Fruit fly (Drosophila melanogaster): ENCODE measurements around the gene viaf.

Gene viaf

DNA sequence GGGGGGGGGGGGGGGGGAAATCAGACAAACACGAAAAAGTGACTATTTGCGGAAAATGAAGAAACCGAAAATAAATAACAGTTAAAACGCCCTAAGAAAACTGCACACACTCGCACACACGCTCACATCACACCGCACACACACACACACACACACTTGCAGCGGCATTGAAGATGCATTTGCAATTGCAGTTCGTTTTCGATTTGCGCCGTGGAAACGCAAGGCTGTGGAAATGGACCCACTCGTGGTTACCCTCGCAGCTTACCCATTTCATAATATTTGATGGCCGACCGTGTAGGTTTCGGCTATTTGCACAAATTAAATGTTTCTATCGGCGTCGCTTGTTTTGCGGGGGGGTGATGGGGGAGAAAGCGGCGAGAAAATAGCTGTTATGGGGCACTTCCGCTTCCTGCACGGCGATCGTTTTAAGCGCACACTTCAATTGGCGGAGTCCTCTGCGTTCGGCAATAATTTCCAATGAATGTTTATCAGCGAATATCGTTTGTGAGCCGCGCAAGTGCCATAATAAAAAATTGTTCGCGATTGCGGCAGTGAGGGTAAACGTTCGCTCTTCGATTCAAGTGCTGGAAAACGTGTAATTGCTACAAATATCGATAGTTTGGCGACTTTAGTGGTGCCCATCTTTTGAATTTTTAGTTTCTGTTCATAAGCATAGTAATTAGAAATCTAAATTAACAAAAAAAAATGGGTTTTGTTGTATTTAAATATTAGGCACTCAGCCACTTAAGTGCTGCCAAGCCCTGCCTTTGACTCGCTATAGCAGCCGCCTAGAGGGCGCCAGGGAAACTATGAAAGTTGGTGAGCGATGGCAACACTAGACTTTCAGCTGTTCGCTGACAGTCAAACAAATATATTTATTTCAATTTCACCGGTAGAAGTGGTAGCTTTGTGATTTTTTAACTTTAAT, 9.6 kb upstream of the viaf start, which contains the start of the genes Pop2 and CG6928 (continued):
- TF ChIP-seq CG9139 (GFP tag; optimal IDR thresholded peaks at IDR 0.05), result peak; percentile 38
- TF ChIP-seq CG10631 (GFP tag; optimal IDR thresholded peaks at IDR 0.05), result peak; percentile 75
- peak; percentile 100 for TF ChIP-seq CG6808 (GFP tag; optimal IDR thresholded peaks at IDR 0.05)
- no peak for TF ChIP-seq spab (GFP tag; optimal IDR thresholded peaks at IDR 0.05)
- no peak for TF ChIP-seq CG8632 (GFP tag; optimal IDR thresholded peaks at IDR 0.05)
- no peak for TF ChIP-seq Blimp-1 (GFP tag; optimal IDR thresholded peaks at IDR 0.05)
- TF ChIP-seq Lpt (GFP tag; optimal IDR thresholded peaks at IDR 0.05), result peak; percentile 8
- TF ChIP-seq Sox14 (GFP tag; optimal IDR thresholded peaks at IDR 0.05), result peak; percentile 69
- peak; percentile 21 for TF ChIP-seq CG7368 (GFP tag; optimal IDR thresholded peaks at IDR 0.05)
- peak; percentile 66 for TF ChIP-seq OdsH (GFP tag; optimal IDR thresholded peaks at IDR 0.05)
- TF ChIP-seq CG31627 (GFP tag; optimal IDR thresholded peaks at IDR 0.05), result peak; percentile 84

- peak; percentile 2 for TF ChIP-seq cyc (GFP tag; optimal IDR thresholded peaks at IDR 0.05)
- no peak for TF ChIP-seq CG16779 (tag; optimal IDR thresholded peaks at IDR 0.05)
These were observed 5.0 kb upstream of the viaf start, which contains the start of gene Grip163 for dm6 chr3L:11997959-11998358. Grip163 (minus strand) TSS chr3L:11998138.

dm6 chr3L:11990436-11990835, 2.5 kb downstream of the viaf start, which contains the start of gene CG6931:
CG6931 (plus strand) TSS chr3L:11990736.
- no peak for TF ChIP-seq dsx (GFP tag; optimal IDR thresholded peaks at IDR 0.05; ENCODE audit: poor library complexity, severe bottlenecking)
- TF ChIP-seq CG34406 (GFP tag; optimal IDR thresholded peaks at IDR 0.05), result no peak
- TF ChIP-seq salr (GFP tag; optimal IDR thresholded peaks at IDR 0.05), result no peak
- TF ChIP-seq CG6808 (GFP tag; optimal IDR thresholded peaks at IDR 0.05), result no peak
- TF ChIP-seq CG6792 (GFP tag; optimal IDR thresholded peaks at IDR 0.05), result no peak
- TF ChIP-seq net (GFP tag; optimal IDR thresholded peaks at IDR 0.05), result no peak

DNA sequence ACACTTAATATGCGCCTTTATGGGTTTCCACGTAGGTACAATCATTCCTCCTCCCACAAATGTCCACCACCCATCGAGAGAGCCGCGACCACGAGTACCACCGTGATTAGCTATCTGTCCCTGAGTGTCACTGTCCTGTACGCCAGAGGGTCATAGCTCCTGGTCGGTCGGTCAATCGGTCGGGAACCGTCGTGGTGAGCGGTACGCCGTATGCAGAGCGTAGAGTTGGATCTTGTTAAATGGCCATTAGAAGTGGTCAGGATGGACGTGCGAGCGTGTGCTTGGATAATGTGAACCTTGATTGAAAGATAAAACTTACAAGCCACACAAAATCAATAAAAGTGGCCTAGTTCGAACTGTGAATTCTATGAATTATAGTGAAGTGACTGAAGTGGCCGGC, 8.4 kb downstream of the viaf start, which contains the start of gene CG6938:
Gene CG6938, plus strand, starts transcription at position 301 of the 400 bp plus-strand sequence.
- no peak for TF ChIP-seq fkh (GFP tag; optimal IDR thresholded peaks at IDR 0.05)
- TF ChIP-seq CG11902 (GFP tag; optimal IDR thresholded peaks at IDR 0.05), result no peak
- TF ChIP-seq Lpt (GFP tag; optimal IDR thresholded peaks at IDR 0.05), result no peak
- no peak for TF ChIP-seq Blimp-1 (GFP tag; optimal IDR thresholded peaks at IDR 0.05)
- no peak for TF ChIP-seq Met (GFP tag; optimal IDR thresholded peaks at IDR 0.05)
- TF ChIP-seq CG8119 (GFP tag; IDR thresholded peaks at IDR 0.05), result no peak
- TF ChIP-seq CG8632 (GFP tag; optimal IDR thresholded peaks at IDR 0.05), result no peak
- no peak for TF ChIP-seq net (GFP tag; optimal IDR thresholded peaks at IDR 0.05)
- no peak for TF ChIP-seq CG8319 (GFP tag; optimal IDR thresholded peaks at IDR 0.05)
- no peak for TF ChIP-seq Hr4 (GFP tag; optimal IDR thresholded peaks at IDR 0.05)
- no peak for TF ChIP-seq Gug (GFP tag; IDR thresholded peaks at IDR 0.05)
- TF ChIP-seq CG6854 (GFP tag; optimal IDR thresholded peaks at IDR 0.05), result no peak

- TF ChIP-seq lz (GFP tag; optimal IDR thresholded peaks at IDR 0.05) (no peak), Smox (GFP tag; optimal IDR thresholded peaks at IDR 0.05) (no peak), CG32006 (GFP tag; optimal IDR thresholded peaks at IDR 0.05) (no peak), CG1621 (tag; optimal IDR thresholded peaks at IDR 0.05) (no peak), CG10631 (GFP tag; optimal IDR thresholded peaks at IDR 0.05) (no peak), Hr39 (GFP tag; optimal IDR thresholded peaks at IDR 0.05) (no peak)
These were observed 17.2 kb downstream of the viaf start, which contains the start of gene CG43896 for dm6 chr3L:11975811-11976210. CG43896 (plus strand) TSS chr3L:11976111.

Measured in whole organism, prepupa.